Fruit fly (Drosophila melanogaster) whole organism, prepupa: Measurements from ENCODE around the gene org-1.

Experiments used
- Blimp-1 ChIP-seq: fragments of 200-800 bp; sonication (Bioruptor generic); optimal IDR thresholded peaks from 3 replicates; lab custom pipeline; 2017; ENCODE audit warnings: missing biosample characterization, missing genetic modification characterization, mild to moderate bottlenecking, moderate library complexity, missing genetic modification reagents
- CG10669 ChIP-seq: fragments of 200-800 bp; sonication (Bioruptor generic); optimal IDR thresholded peaks from 3 replicates; lab custom pipeline; 2018; ENCODE audit warnings: missing biosample characterization, mild to moderate bottlenecking, missing genetic modification characterization, moderate library complexity
- CG11762 ChIP-seq: fragments of 200-800 bp; sonication (Bioruptor generic); optimal IDR thresholded peaks from 3 replicates; lab custom pipeline; 2016; ENCODE audit warnings: missing biosample characterization, missing genetic modification characterization; ENCODE audit not compliant: insufficient read depth
- CG11902 ChIP-seq: fragments of 200-800 bp; sonication (Bioruptor generic); optimal IDR thresholded peaks from 3 replicates; lab custom pipeline; 2016; ENCODE audit warnings: missing biosample characterization, missing genetic modification characterization
- CG15336 ChIP-seq: fragments of 200-800 bp; sonication (Bioruptor generic); IDR thresholded peaks from 2 replicates; pipeline ENCODE4 v1.3.6; 2022; ENCODE audit warnings: missing biosample characterization, missing genetic modification characterization
- CG1621 ChIP-seq: fragments of 200-800 bp; sonication (Bioruptor generic); optimal IDR thresholded peaks from 3 replicates; lab custom pipeline; 2018; ENCODE audit warnings: missing biosample characterization, mild to moderate bottlenecking, missing genetic modification characterization
- CG16779 ChIP-seq: fragments of 200-800 bp; sonication (Bioruptor generic); optimal IDR thresholded peaks from 3 replicates; lab custom pipeline; 2017; ENCODE audit warnings: missing biosample characterization, mild to moderate bottlenecking, missing genetic modification characterization
- CG3032 ChIP-seq: fragments of 200-800 bp; optimal IDR thresholded peaks from 2 replicates; lab custom pipeline; 2019; ENCODE audit warnings: missing biosample characterization, mild to moderate bottlenecking, missing genetic modification characterization, moderate library complexity
- CG31627 ChIP-seq: fragments of 200-800 bp; sonication (Bioruptor generic); optimal IDR thresholded peaks from 3 replicates; lab custom pipeline; 2016; ENCODE audit warnings: missing biosample characterization, missing genetic modification characterization
- CG32006 ChIP-seq: fragments of 200-800 bp; sonication (Bioruptor generic); optimal IDR thresholded peaks from 3 replicates; lab custom pipeline; 2017; ENCODE audit warnings: missing biosample characterization, mild to moderate bottlenecking, missing genetic modification characterization
- CG4318 ChIP-seq: fragments of 200-800 bp; sonication (Bioruptor generic); optimal IDR thresholded peaks from 3 replicates; lab custom pipeline; 2017; ENCODE audit warnings: missing biosample characterization, mild to moderate bottlenecking, missing genetic modification characterization
- CG6808 ChIP-seq: fragments of 200-800 bp; sonication (Bioruptor generic); optimal IDR thresholded peaks from 3 replicates; lab custom pipeline; 2017; ENCODE audit warnings: missing biosample characterization, missing genetic modification characterization, mild to moderate bottlenecking, moderate library complexity, missing genetic modification reagents
- Eip75B ChIP-seq: fragments of 200-800 bp; sonication (Bioruptor generic); optimal IDR thresholded peaks from 3 replicates; lab custom pipeline; 2016; ENCODE audit warnings: missing biosample characterization, missing genetic modification characterization
- Eip78C ChIP-seq: fragments of 200-800 bp; sonication (Bioruptor generic); peaks from one replicate; lab custom pipeline; 2016; ENCODE audit warnings: missing biosample characterization, missing genetic modification characterization
- Eip93F ChIP-seq: fragments of 200-800 bp; sonication (Bioruptor generic); optimal IDR thresholded peaks from 2 replicates; lab custom pipeline; 2016; ENCODE audit warnings: missing biosample characterization, mild to moderate bottlenecking, missing genetic modification characterization
- Ets21C ChIP-seq: fragments of 200-800 bp; sonication (Bioruptor generic); optimal IDR thresholded peaks from 3 replicates; lab custom pipeline; 2016; ENCODE audit warnings: missing biosample characterization, missing genetic modification characterization
- Hr39 ChIP-seq: fragments of 200-800 bp; sonication (Bioruptor generic); optimal IDR thresholded peaks from 2 replicates; lab custom pipeline; 2016; ENCODE audit warnings: missing biosample characterization, missing genetic modification characterization
- Hr4 ChIP-seq: fragments of 200-800 bp; sonication (Bioruptor generic); optimal IDR thresholded peaks from 3 replicates; lab custom pipeline; 2016; ENCODE audit warnings: missing biosample characterization, missing genetic modification characterization
- Lpt ChIP-seq: fragments of 200-800 bp; sonication (Bioruptor generic); optimal IDR thresholded peaks from 3 replicates; lab custom pipeline; 2016; ENCODE audit warnings: missing biosample characterization, missing genetic modification characterization
- Met ChIP-seq: fragments of 200-800 bp; sonication (Bioruptor generic); optimal IDR thresholded peaks from 3 replicates; lab custom pipeline; 2016; ENCODE audit warnings: missing biosample characterization, missing genetic modification characterization
- Sox102F ChIP-seq: fragments of 200-800 bp; sonication (Bioruptor generic); optimal IDR thresholded peaks from 2 replicates; lab custom pipeline; 2016; ENCODE audit warnings: missing biosample characterization, mild to moderate bottlenecking, missing genetic modification characterization
- achi ChIP-seq: fragments of 200-800 bp; sonication (Bioruptor generic); optimal IDR thresholded peaks from 3 replicates; lab custom pipeline; 2016; ENCODE audit warnings: missing biosample characterization, missing genetic modification characterization
- acj6 ChIP-seq: fragments of 200-800 bp; sonication (Bioruptor generic); optimal IDR thresholded peaks from 3 replicates; lab custom pipeline; 2016; ENCODE audit warnings: missing biosample characterization, missing genetic modification characterization
- cyc ChIP-seq: fragments of 200-800 bp; sonication (Bioruptor generic); optimal IDR thresholded peaks from 3 replicates; lab custom pipeline; 2016; ENCODE audit warnings: missing biosample characterization, missing genetic modification characterization
- dac ChIP-seq: fragments of 200-800 bp; sonication (Bioruptor generic); optimal IDR thresholded peaks from 2 replicates; lab custom pipeline; 2017; ENCODE audit warnings: missing biosample characterization, mild to moderate bottlenecking, missing genetic modification characterization
- dsx ChIP-seq: fragments of 200-800 bp; optimal IDR thresholded peaks from 3 replicates; lab custom pipeline; 2019; ENCODE audit warnings: missing biosample characterization, mild to moderate bottlenecking, missing genetic modification characterization, moderate library complexity; ENCODE audit not compliant: poor library complexity, severe bottlenecking
- eg ChIP-seq: fragments of 200-800 bp; sonication (Bioruptor generic); IDR thresholded peaks from 3 replicates; pipeline ENCODE4 v1.3.6; 2022; ENCODE audit warnings: missing biosample characterization, missing genetic modification characterization
- esn ChIP-seq: fragments of 200-800 bp; sonication (Bioruptor generic); optimal IDR thresholded peaks from 2 replicates; lab custom pipeline; 2016; ENCODE audit warnings: missing biosample characterization, mild to moderate bottlenecking, missing genetic modification characterization, moderate library complexity
- fd59A ChIP-seq: fragments of 200-800 bp; sonication (Bioruptor generic); optimal IDR thresholded peaks from 2 replicates; lab custom pipeline; 2017; ENCODE audit warnings: missing biosample characterization, mild to moderate bottlenecking, missing genetic modification characterization, missing genetic modification reagents
- fd85E ChIP-seq: fragments of 200-800 bp; sonication (Bioruptor generic); optimal IDR thresholded peaks from 3 replicates; lab custom pipeline; 2016; ENCODE audit warnings: missing biosample characterization, missing genetic modification characterization
- fkh ChIP-seq: fragments of 200-800 bp; sonication (Bioruptor generic); optimal IDR thresholded peaks from 3 replicates; lab custom pipeline; 2017; ENCODE audit warnings: missing biosample characterization, mild to moderate bottlenecking, missing genetic modification characterization, moderate library complexity
- lz ChIP-seq: fragments of 200-800 bp; sonication (Bioruptor generic); optimal IDR thresholded peaks from 3 replicates; lab custom pipeline; 2016; ENCODE audit warnings: missing biosample characterization, missing genetic modification characterization
- net ChIP-seq: fragments of 200-800 bp; sonication (Bioruptor generic); optimal IDR thresholded peaks from 3 replicates; lab custom pipeline; 2016; ENCODE audit warnings: missing biosample characterization, missing genetic modification characterization
- pdm3 ChIP-seq: fragments of 200-800 bp; sonication (Bioruptor generic); optimal IDR thresholded peaks from 3 replicates; lab custom pipeline; 2016; ENCODE audit warnings: missing biosample characterization, missing genetic modification characterization
- salr ChIP-seq, 2 experiments: fragments of 200-800 bp; sonication (Bioruptor generic); optimal IDR thresholded peaks; 3 replicates each; lab custom pipeline; 2016 to 2018; ENCODE audit warnings: missing biosample characterization in 2 of 2, missing genetic modification characterization in 2 of 2, mild to moderate bottlenecking in 1 of 2
- spab ChIP-seq: fragments of 200-800 bp; sonication (Bioruptor generic); optimal IDR thresholded peaks from 2 replicates; lab custom pipeline; 2017; ENCODE audit warnings: missing biosample characterization, mild to moderate bottlenecking, missing genetic modification characterization, missing genetic modification reagents
- svp ChIP-seq: fragments of 200-800 bp; sonication (Bioruptor generic); peaks from one replicate; lab custom pipeline; 2016; ENCODE audit warnings: missing biosample characterization, missing genetic modification characterization
- topi ChIP-seq: fragments of 200-800 bp; sonication (Bioruptor generic); optimal IDR thresholded peaks from 3 replicates; lab custom pipeline; 2016; ENCODE audit warnings: missing biosample characterization, missing genetic modification characterization

Gene org-1

dm6 chrX:8491452-8492046 is 36.7 kb upstream of the org-1 start (continued):
- peak; percentile 21 for TF ChIP-seq dac (GFP tag; lab: Kevin White, UChicago)
- peak; percentile 25 for TF ChIP-seq acj6 (GFP tag; lab: Kevin White, UChicago)
- no peak for TF ChIP-seq CG11762 (GFP tag; lab: Kevin White, UChicago)
- TF ChIP-seq CG16779 (tag; lab: Kevin White, UChicago), result peak; percentile 14
- peak; percentile 67 for TF ChIP-seq dsx (GFP tag; lab: Kevin White, UChicago)
- peak; percentile 40 for TF ChIP-seq Hr4
- TF ChIP-seq Blimp-1 (GFP tag; lab: Kevin White, UChicago), result no peak
- TF ChIP-seq fd85E (GFP tag; lab: Kevin White, UChicago), result no peak
- TF ChIP-seq salr (GFP tag; optimal IDR thresholded peaks at IDR 0.05; lab: Kevin White, UChicago), result peak in 1 of 2 experiments; percentile 59
- peak; percentile 19 for TF ChIP-seq Eip75B (GFP tag; lab: Kevin White, UChicago)
- TF ChIP-seq Ets21C (GFP tag; lab: Kevin White, UChicago), result peak; percentile 55
- peak; percentile 62 for TF ChIP-seq lz (GFP tag; lab: Kevin White, UChicago)
- TF ChIP-seq CG4318, result peak; percentile 4
- peak; percentile 48 for TF ChIP-seq net (GFP tag; lab: Kevin White, UChicago)
- peak; percentile 55 for TF ChIP-seq CG32006 (GFP tag; lab: Kevin White, UChicago)
- TF ChIP-seq, all 60 proteins: peak for 50

- peak; percentile 20 for TF ChIP-seq Hr39 (GFP tag; lab: Kevin White, UChicago)
- TF ChIP-seq CG31627 (GFP tag; lab: Kevin White, UChicago), result peak; percentile 29
- TF ChIP-seq CG11902, result peak; percentile 12
- no peak for TF ChIP-seq fd59A
- no peak for TF ChIP-seq pdm3
- peak; percentile 97 for TF ChIP-seq CG10669 (GFP tag; lab: Kevin White, UChicago)
- TF ChIP-seq lz (GFP tag; lab: Kevin White, UChicago), result peak; percentile 27
- TF ChIP-seq Eip93F (GFP tag; lab: Kevin White, UChicago), result no peak
- TF ChIP-seq fkh (GFP tag; lab: Kevin White, UChicago), result no peak
- peak; percentile 30 for TF ChIP-seq Hr4
- no peak for TF ChIP-seq eg (GFP tag; lab: Robert Waterston, UW)
- TF ChIP-seq CG3032 (tag; lab: Kevin White, UChicago), result peak; percentile 5
- peak; percentile 42 for TF ChIP-seq topi (GFP tag; lab: Kevin White, UChicago)
- peak; percentile 23 for TF ChIP-seq acj6 (GFP tag; lab: Kevin White, UChicago)
- peak; percentile 24 for TF ChIP-seq esn (GFP tag; lab: Kevin White, UChicago)
- TF ChIP-seq Met, result peak; percentile 49
- peak; percentile 29 for TF ChIP-seq Eip75B (GFP tag; lab: Kevin White, UChicago)
- no peak for TF ChIP-seq achi (GFP tag; lab: Kevin White, UChicago)
- peak; percentile 17 for TF ChIP-seq Sox102F (GFP tag; lab: Kevin White, UChicago)
- no peak for TF ChIP-seq Lpt (GFP tag; lab: Kevin White, UChicago)
- peak; percentile 70 for TF ChIP-seq svp (GFP tag; lab: Kevin White, UChicago)
- TF ChIP-seq CG6808, result peak; percentile 26
- peak; percentile 87 for TF ChIP-seq Eip78C (GFP tag; lab: Kevin White, UChicago)
- no peak for TF ChIP-seq fd85E (GFP tag; lab: Kevin White, UChicago)
- peak; percentile 42 for TF ChIP-seq Ets21C (GFP tag; lab: Kevin White, UChicago)
- TF ChIP-seq CG1621 (tag; lab: Kevin White, UChicago), result no peak
- peak; percentile 28 for TF ChIP-seq cyc (GFP tag; lab: Kevin White, UChicago)
- no peak for TF ChIP-seq spab (GFP tag; lab: Kevin White, UChicago)
- TF ChIP-seq CG15336 (GFP tag; lab: Robert Waterston, UW), result peak; percentile 7; the same call in 1 of the 2 replicates
- TF ChIP-seq, all 60 proteins: peak for 19
These were observed 36.1 kb upstream of the org-1 start for dm6 chrX:8490976-8491345.
